Worm (Caenorhabditis elegans): Measurements from ENCODE around the gene lpr-7.

Gene lpr-7

DNA sequence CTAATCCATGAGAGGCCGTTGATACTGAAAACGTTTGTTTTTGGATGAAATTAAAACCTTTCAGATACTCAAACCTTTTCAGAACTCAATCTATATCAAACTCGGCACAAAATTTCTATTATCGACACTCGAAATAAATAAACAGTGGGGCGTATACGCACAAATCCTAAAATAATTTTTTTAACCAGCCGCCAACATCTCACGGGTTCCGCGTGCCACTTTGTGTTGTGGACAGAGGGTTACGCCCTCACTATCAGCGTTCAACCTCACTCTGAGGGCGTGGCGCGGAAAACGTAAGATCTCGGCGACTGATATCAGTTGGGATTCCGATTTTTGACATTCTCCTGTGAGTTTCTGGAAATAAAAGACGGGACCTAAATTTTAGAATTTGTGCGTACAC is 25.4 kb downstream of the lpr-7 start:
- no peak for TF ChIP-seq madf-3 (GFP tag; IDR thresholded peaks at IDR 0.05)
- TF ChIP-seq snpc-4 (GFP tag; optimal IDR thresholded peaks at IDR 0.05) = peak; percentile 33
- peak in 3 of 4 experiments; percentile 26 to 87 (median 83) for TF ChIP-seq snpc-4 (tag; optimal IDR thresholded peaks at IDR 0.05)
- TF ChIP-seq attf-3 (GFP tag; conservative IDR thresholded peaks at IDR 0.05) = no peak
- TF ChIP-seq lsy-27 (tag; optimal IDR thresholded peaks at IDR 0.05; ENCODE audit: borderline replicate concordance, insufficient read depth) = no peak

DNA sequence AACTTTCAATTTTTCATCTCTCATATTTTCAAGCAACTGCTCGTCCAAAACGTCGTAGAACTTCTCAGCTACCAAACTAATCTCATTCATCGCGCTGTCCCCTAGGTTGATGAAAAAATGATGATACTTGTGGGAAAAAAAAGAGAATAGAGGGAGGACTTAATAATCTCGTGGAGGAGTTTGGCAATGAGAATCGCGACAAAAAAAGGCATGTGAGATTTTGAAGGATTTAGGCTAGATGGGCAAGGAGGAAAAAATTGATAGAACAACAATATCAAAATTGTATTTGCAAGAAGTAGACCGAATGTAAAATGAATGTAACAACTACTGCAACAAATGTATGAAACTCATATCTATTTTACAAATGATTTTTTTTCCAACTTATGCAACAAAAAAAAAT is 26.7 kb downstream of the lpr-7 start, which contains the start of gene Y9C12A.1:
Gene Y9C12A.1 (minus strand): TSS at position 101 of the 400 bp plus-strand sequence.
- TF ChIP-seq somi-1 (GFP tag; optimal IDR thresholded peaks at IDR 0.05) (no peak), egrh-3 (GFP tag; IDR thresholded peaks at IDR 0.05) (no peak), let-607 (tag; optimal IDR thresholded peaks at IDR 0.05) (no peak), cebp-1 (GFP tag; IDR thresholded peaks at IDR 0.05) (no peak), cebp-1 (tag; optimal IDR thresholded peaks at IDR 0.05) (no peak), B0019.2 (GFP tag; conservative IDR thresholded peaks at IDR 0.05) (no peak), lsl-1 (GFP tag; optimal IDR thresholded peaks at IDR 0.05) (no peak), mes-4 (tag; optimal IDR thresholded peaks at IDR 0.05) (no peak), nhr-80 (tag; optimal IDR thresholded peaks at IDR 0.05) (no peak), K12H6.12 (tag; optimal IDR thresholded peaks at IDR 0.05) (no peak), mcd-1 (GFP tag; IDR thresholded peaks at IDR 0.05) (no peak), egl-44 (GFP tag; IDR thresholded peaks at IDR 0.05) (no peak), ceh-79 (tag; optimal IDR thresholded peaks at IDR 0.05) (no peak), xnd-1 (tag; optimal IDR thresholded peaks at IDR 0.05) (no peak)

DNA sequence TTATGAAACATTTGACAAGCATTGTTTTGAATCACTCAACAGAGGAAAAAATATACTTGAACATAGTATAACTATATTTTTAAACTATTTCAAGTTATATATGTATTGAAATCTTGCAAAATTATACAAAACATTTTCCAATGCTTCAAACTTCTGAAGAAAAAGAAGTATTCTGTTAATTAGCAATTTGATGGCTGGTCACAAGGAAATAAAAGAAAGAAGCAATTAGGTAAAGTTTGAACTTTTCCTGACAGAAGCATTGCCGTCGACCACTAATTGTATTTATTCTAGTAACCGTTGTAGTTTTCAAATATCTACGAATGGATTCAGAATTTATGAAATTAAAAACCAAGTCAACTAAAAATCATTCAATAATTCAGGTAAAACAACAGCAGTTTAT is 32.6 kb downstream of the lpr-7 start:
- no peak for TF ChIP-seq zim-3 (tag; optimal IDR thresholded peaks at IDR 0.05)
- no peak for TF ChIP-seq bed-1 (GFP tag; IDR thresholded peaks at IDR 0.05)
- TF ChIP-seq mxl-1 (tag; optimal IDR thresholded peaks at IDR 0.05) = no peak
- TF ChIP-seq K11D2.4 (GFP tag; IDR thresholded peaks at IDR 0.05) = no peak
- TF ChIP-seq hsf-1 (GFP tag; IDR thresholded peaks at IDR 0.05) = no peak

DNA sequence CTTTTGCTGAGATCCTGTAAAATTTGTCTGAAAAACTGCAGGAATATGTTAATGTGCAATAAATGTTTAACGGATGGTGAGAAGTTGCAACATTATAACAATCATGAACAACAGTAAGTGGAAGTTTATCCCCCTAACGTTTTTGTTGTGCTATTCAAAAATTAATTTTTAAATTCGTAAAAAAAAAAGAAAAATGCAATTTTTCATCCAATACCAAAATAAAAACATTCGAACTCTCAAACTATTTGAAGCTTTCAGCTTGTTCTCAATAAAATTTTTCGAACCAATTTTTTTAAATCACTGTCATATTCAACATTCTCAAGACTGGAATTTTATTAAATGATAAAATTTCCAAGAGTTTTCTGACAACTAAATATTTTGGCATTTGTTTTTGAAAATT is 35.6 kb downstream of the lpr-7 start, which contains the start of gene ncam-1:
Gene ncam-1 (plus strand): TSS at position 301 of the 400 bp plus-strand sequence.
- no peak for TF ChIP-seq madf-3 (GFP tag; IDR thresholded peaks at IDR 0.05)
- TF ChIP-seq Y95B8A.8 (GFP tag; IDR thresholded peaks at IDR 0.05) = no peak
- TF ChIP-seq nfyb-1 (GFP tag; IDR thresholded peaks at IDR 0.05) = no peak
- no peak for TF ChIP-seq ztf-25 (GFP tag; IDR thresholded peaks at IDR 0.05)
- no peak for TF ChIP-seq xnd-1 (tag; optimal IDR thresholded peaks at IDR 0.05)
- no peak for TF ChIP-seq ztf-3 (GFP tag; optimal IDR thresholded peaks at IDR 0.05)
- TF ChIP-seq C17E4.6 (GFP tag; IDR thresholded peaks at IDR 0.05) = no peak
- TF ChIP-seq egl-44 (GFP tag; IDR thresholded peaks at IDR 0.05) = no peak
- TF ChIP-seq hmg-20 (GFP tag; IDR thresholded peaks at IDR 0.05) = no peak
- no peak for TF ChIP-seq Y79H2A.3 (GFP tag; conservative IDR thresholded peaks at IDR 0.05)
- no peak for TF ChIP-seq let-526 (GFP tag; IDR thresholded peaks at IDR 0.05)
- no peak for TF ChIP-seq hsf-1 (GFP tag; IDR thresholded peaks at IDR 0.05)
- TF ChIP-seq zim-3 (tag; optimal IDR thresholded peaks at IDR 0.05) = no peak

DNA sequence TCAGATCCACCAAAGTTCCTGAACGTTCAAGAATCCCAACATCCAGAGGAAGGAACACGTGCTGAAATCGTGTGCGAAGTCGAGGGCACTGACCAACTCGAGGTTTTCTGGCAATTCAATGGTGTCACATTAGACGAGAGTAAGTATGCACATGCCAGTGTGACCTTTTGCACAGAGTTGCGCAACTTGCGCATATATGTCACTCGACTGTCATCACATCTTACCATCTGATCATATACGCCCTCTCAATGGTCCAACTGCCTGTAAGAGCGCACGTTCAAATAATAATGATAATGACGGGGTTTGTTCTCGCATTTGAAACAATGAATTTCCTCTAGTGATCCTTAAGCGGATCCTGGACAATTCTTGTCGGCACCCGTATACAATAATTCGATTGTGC is 40.3 kb downstream of the lpr-7 start:
- TF ChIP-seq B0336.3 (GFP tag; IDR thresholded peaks at IDR 0.05) (no peak), B0261.1 (tag; optimal IDR thresholded peaks at IDR 0.05) (no peak), ztf-18 (tag; optimal IDR thresholded peaks at IDR 0.05) (no peak), B0019.2 (GFP tag; conservative IDR thresholded peaks at IDR 0.05) (no peak), lsy-27 (tag; optimal IDR thresholded peaks at IDR 0.05; ENCODE audit: borderline replicate concordance, insufficient read depth) (no peak), C06A6.2 (GFP tag; conservative IDR thresholded peaks at IDR 0.05) (no peak), nhr-120 (GFP tag; IDR thresholded peaks at IDR 0.05) (no peak), tbx-9 (tag; optimal IDR thresholded peaks at IDR 0.05; ENCODE audit: borderline replicate concordance) (no peak), snpc-4 (GFP tag; optimal IDR thresholded peaks at IDR 0.05) (no peak), snpc-4 (tag; optimal IDR thresholded peaks at IDR 0.05) (no peak), ztf-3 (GFP tag; optimal IDR thresholded peaks at IDR 0.05) (no peak), K11D2.4 (GFP tag; IDR thresholded peaks at IDR 0.05) (no peak), pbrm-1 (GFP tag; IDR thresholded peaks at IDR 0.05) (no peak), unc-130 (GFP tag; optimal IDR thresholded peaks at IDR 0.05) (no peak), let-607 (tag; optimal IDR thresholded peaks at IDR 0.05) (no peak), fkh-3 (tag; optimal IDR thresholded peaks at IDR 0.05) (no peak), ceh-91 (GFP tag; IDR thresholded peaks at IDR 0.05) (no peak), die-1 (tag; optimal IDR thresholded peaks at IDR 0.05) (no peak)

Data from whole organism, young adult.